Worm (Caenorhabditis elegans) whole organism, late embryonic: ENCODE measurements around the gene R13A5.10.

ENCODE experiments used
- C08G9.2 ChIP-seq: sonication (generic microtip); optimal IDR thresholded peaks from 2 replicates; lab custom pipeline; 2016; ENCODE audit warnings: mild to moderate bottlenecking, missing genetic modification characterization, moderate library complexity, missing compliant biosample characterization
- C38D4.7 ChIP-seq: fragments of 200-800 bp; sonication (Bioruptor generic); optimal IDR thresholded peaks from 2 replicates; lab custom pipeline; 2018; ENCODE audit warnings: mild to moderate bottlenecking, missing genetic modification characterization, moderate library complexity, missing compliant biosample characterization
- F13H6.1 ChIP-seq: sonication (generic microtip); optimal IDR thresholded peaks from 2 replicates; lab custom pipeline; 2016; ENCODE audit warnings: missing genetic modification characterization, missing compliant biosample characterization
- K02D7.2 ChIP-seq: sonication (generic microtip); optimal IDR thresholded peaks from 2 replicates; lab custom pipeline; 2017; ENCODE audit warnings: mild to moderate bottlenecking, missing genetic modification characterization, missing compliant biosample characterization
- ahr-1 ChIP-seq: sonication (generic microtip); optimal IDR thresholded peaks from 2 replicates; lab custom pipeline; 2016; ENCODE audit warnings: missing genetic modification characterization, missing compliant biosample characterization
- ceh-14 ChIP-seq: sonication (generic microtip); optimal IDR thresholded peaks from 2 replicates; lab custom pipeline; 2016; ENCODE audit warnings: missing genotype, missing genetic modification characterization, missing compliant biosample characterization
- ceh-18 ChIP-seq: sonication (generic microtip); optimal IDR thresholded peaks from 2 replicates; lab custom pipeline; 2016; ENCODE audit warnings: missing genetic modification characterization, missing compliant biosample characterization
- ceh-2 ChIP-seq: sonication (generic microtip); optimal IDR thresholded peaks from 2 replicates; lab custom pipeline; 2016; ENCODE audit warnings: missing genotype, missing genetic modification characterization, missing compliant biosample characterization
- ceh-30 ChIP-seq: fragments of 150-350 bp; optimal IDR thresholded peaks from 2 replicates; lab custom pipeline; 2014; ENCODE audit warnings: missing biosample characterization, missing genetic modification characterization
- ceh-31 ChIP-seq: sonication (generic microtip); optimal IDR thresholded peaks from 2 replicates; lab custom pipeline; 2016; ENCODE audit warnings: missing genetic modification characterization, missing compliant biosample characterization
- ceh-34 ChIP-seq: sonication (generic microtip); optimal IDR thresholded peaks from 2 replicates; lab custom pipeline; 2016; ENCODE audit warnings: mild to moderate bottlenecking, missing genetic modification characterization, missing compliant biosample characterization
- ceh-45 ChIP-seq: fragments of 200-800 bp; sonication (Bioruptor generic); IDR thresholded peaks from 2 replicates; pipeline ENCODE4 v1.3.6; 2022; ENCODE audit warnings: missing genetic modification reagents, missing genetic modification characterization, missing compliant biosample characterization
- ceh-6 ChIP-seq: fragments of 200-800 bp; sonication (Bioruptor generic); optimal IDR thresholded peaks from 2 replicates; lab custom pipeline; 2018; ENCODE audit warnings: mild to moderate bottlenecking, missing genetic modification characterization, missing compliant biosample characterization
- dve-1 ChIP-seq: sonication (generic microtip); optimal IDR thresholded peaks from 2 replicates; lab custom pipeline; 2017; ENCODE audit warnings: antibody characterized with exemption, mild to moderate bottlenecking, missing genetic modification characterization, missing compliant biosample characterization
- elt-2 ChIP-seq: sonication (generic microtip); optimal IDR thresholded peaks from 2 replicates; lab custom pipeline; 2016; ENCODE audit warnings: missing genetic modification reagents, missing genetic modification characterization, missing compliant biosample characterization
- elt-4 ChIP-seq: sonication (generic microtip); optimal IDR thresholded peaks from 2 replicates; lab custom pipeline; 2016; ENCODE audit warnings: missing genetic modification characterization, missing compliant biosample characterization
- ets-4 ChIP-seq: sonication (generic microtip); optimal IDR thresholded peaks from 2 replicates; lab custom pipeline; 2016; ENCODE audit warnings: missing genetic modification characterization, missing compliant biosample characterization
- gmeb-2 ChIP-seq: sonication (generic microtip); optimal IDR thresholded peaks from 2 replicates; lab custom pipeline; 2016; ENCODE audit warnings: missing genetic modification characterization, inconsistent platforms, missing compliant biosample characterization
- hlh-13 ChIP-seq: fragments of 200-800 bp; sonication (Bioruptor generic); optimal IDR thresholded peaks from 2 replicates; lab custom pipeline; 2018; ENCODE audit warnings: mild to moderate bottlenecking, missing genetic modification characterization, missing compliant biosample characterization
- hlh-6 ChIP-seq: sonication (generic microtip); optimal IDR thresholded peaks from 2 replicates; lab custom pipeline; 2016; ENCODE audit warnings: missing genotype, missing genetic modification characterization, missing compliant biosample characterization
- lim-6 ChIP-seq: sonication (generic microtip); optimal IDR thresholded peaks from 2 replicates; lab custom pipeline; 2016; ENCODE audit warnings: missing genetic modification characterization, missing compliant biosample characterization
- mec-3 ChIP-seq: sonication (generic microtip); optimal IDR thresholded peaks from 2 replicates; lab custom pipeline; 2016; ENCODE audit warnings: borderline replicate concordance, missing genetic modification characterization, missing compliant biosample characterization
- nfya-1 ChIP-seq: sonication (generic microtip); optimal IDR thresholded peaks from 2 replicates; lab custom pipeline; 2017; ENCODE audit warnings: missing genetic modification characterization, mild to moderate bottlenecking, missing compliant biosample characterization, antibody characterized with exemption, moderate library complexity
- nhr-11 ChIP-seq: fragments of 150-350 bp; optimal IDR thresholded peaks from 2 replicates; lab custom pipeline; 2014; ENCODE audit warnings: missing biosample characterization, missing genetic modification characterization
- nhr-232 ChIP-seq: sonication (generic microtip); optimal IDR thresholded peaks from 2 replicates; lab custom pipeline; 2016; ENCODE audit warnings: missing genetic modification characterization, missing compliant biosample characterization
- pag-3 ChIP-seq: sonication (generic microtip); optimal IDR thresholded peaks from 2 replicates; lab custom pipeline; 2016; ENCODE audit warnings: missing compliant biosample characterization, missing genetic modification characterization, borderline replicate concordance
- pat-9 ChIP-seq: fragments of 200-800 bp; sonication (Bioruptor generic); optimal IDR thresholded peaks from 2 replicates; lab custom pipeline; 2018; ENCODE audit warnings: mild to moderate bottlenecking, missing genetic modification characterization, moderate library complexity, missing compliant biosample characterization
- pqm-1 ChIP-seq: sonication (generic microtip); optimal IDR thresholded peaks from 2 replicates; lab custom pipeline; 2016; ENCODE audit warnings: missing genetic modification characterization, missing compliant biosample characterization
- ref-2 ChIP-seq: sonication (generic microtip); optimal IDR thresholded peaks from 2 replicates; lab custom pipeline; 2016; ENCODE audit warnings: missing genetic modification characterization, missing compliant biosample characterization
- rnt-1 ChIP-seq: sonication (generic microtip); optimal IDR thresholded peaks from 2 replicates; lab custom pipeline; 2016; ENCODE audit warnings: missing genetic modification characterization, missing compliant biosample characterization
- sox-4 ChIP-seq: sonication (generic microtip); optimal IDR thresholded peaks from 2 replicates; lab custom pipeline; 2017; ENCODE audit warnings: mild to moderate bottlenecking, missing genetic modification characterization, inconsistent platforms, missing compliant biosample characterization
- tbx-2 ChIP-seq: sonication (generic microtip); optimal IDR thresholded peaks from 2 replicates; lab custom pipeline; 2016; ENCODE audit warnings: missing genetic modification characterization, missing compliant biosample characterization
- unc-42 ChIP-seq: sonication (generic microtip); optimal IDR thresholded peaks from 2 replicates; lab custom pipeline; 2016; ENCODE audit warnings: missing genotype, missing genetic modification characterization, missing compliant biosample characterization
- unc-55 ChIP-seq: sonication (generic microtip); optimal IDR thresholded peaks from 2 replicates; lab custom pipeline; 2017; ENCODE audit warnings: missing biosample characterization, missing genetic modification reagents, missing genetic modification characterization

R13A5.10 gene

ce11 chrIII:7548963-7549362 is 33.8 kb downstream of the R13A5.10 start:
- peak; percentile 86 for TF ChIP-seq unc-55 (GFP tag; lab: Kevin White, UChicago)
- TF ChIP-seq hlh-6 (tag; lab: Kevin White, UChicago) = no peak
- no peak for TF ChIP-seq hlh-13

DNA sequence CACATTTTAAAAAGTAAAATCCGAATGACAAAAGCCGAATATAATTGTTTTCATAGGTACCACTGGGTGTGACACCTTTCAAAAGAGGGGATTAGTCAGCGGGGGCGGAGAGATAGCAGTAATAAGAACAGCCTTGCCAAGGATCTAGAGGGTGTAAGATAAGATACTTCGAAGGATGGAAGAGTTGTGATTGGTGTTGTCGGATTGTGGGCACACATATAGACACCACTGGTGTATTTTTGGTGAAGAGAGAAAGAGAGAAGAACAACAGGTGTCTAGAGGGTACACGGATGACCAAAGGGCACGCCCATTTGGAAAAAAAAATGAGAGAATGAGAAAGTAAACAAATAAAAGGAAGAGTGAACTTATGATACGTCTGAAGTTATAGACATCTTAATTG is 37.6 kb downstream of the R13A5.10 start:
- TF ChIP-seq C08G9.2 (no peak), ceh-6 (GFP tag; lab: Kevin White, UChicago) (no peak), nfya-1 (tag; lab: Kevin White, UChicago) (peak; percentile 18), rnt-1 (tag; lab: Kevin White, UChicago) (peak; percentile 20), C38D4.7 (GFP tag; lab: Kevin White, UChicago) (no peak), K02D7.2 (tag; lab: Kevin White, UChicago) (no peak), pqm-1 (no peak), dve-1 (tag; lab: Kevin White, UChicago) (no peak), unc-55 (GFP tag; lab: Kevin White, UChicago) (peak; percentile 33)

DNA sequence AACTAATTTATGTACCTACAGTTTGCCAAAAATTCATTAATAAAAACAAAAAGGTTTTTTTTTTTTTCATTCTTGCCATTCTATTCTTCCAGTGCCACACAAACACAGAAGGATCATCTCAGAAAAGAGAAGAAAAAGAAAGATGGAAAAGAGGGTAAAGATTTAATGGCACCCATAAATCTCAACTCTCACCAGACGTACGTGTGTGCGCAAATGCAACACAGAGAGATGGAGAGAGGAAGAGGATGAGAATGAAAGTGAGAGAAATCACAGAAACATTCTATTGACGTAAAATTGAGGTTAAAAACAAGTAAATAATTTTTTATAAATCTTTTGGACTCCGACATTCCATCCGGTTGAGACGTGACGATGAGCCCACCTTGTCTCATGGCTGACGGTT is 38.6 kb downstream of the R13A5.10 start:
- no peak for TF ChIP-seq tbx-2
- TF ChIP-seq pag-3 (tag; lab: Kevin White, UChicago) = no peak
- no peak for TF ChIP-seq ceh-34 (tag; lab: Kevin White, UChicago)
- peak; percentile 80 for TF ChIP-seq unc-55 (GFP tag; lab: Kevin White, UChicago)
- peak; percentile 6 for TF ChIP-seq ceh-18 (tag; lab: Kevin White, UChicago)
- TF ChIP-seq, all 69 proteins: peak for 2

- TF ChIP-seq lim-6 (tag; lab: Kevin White, UChicago) (no peak), ceh-45 (no peak), ceh-2 (tag; lab: Kevin White, UChicago) (no peak), elt-2 (tag; lab: Kevin White, UChicago) (peak; percentile 94), sox-4 (tag; lab: Kevin White, UChicago) (no peak), gmeb-2 (no peak)
These were observed 40.7 kb downstream of the R13A5.10 start for ce11 chrIII:7542037-7542436.

DNA sequence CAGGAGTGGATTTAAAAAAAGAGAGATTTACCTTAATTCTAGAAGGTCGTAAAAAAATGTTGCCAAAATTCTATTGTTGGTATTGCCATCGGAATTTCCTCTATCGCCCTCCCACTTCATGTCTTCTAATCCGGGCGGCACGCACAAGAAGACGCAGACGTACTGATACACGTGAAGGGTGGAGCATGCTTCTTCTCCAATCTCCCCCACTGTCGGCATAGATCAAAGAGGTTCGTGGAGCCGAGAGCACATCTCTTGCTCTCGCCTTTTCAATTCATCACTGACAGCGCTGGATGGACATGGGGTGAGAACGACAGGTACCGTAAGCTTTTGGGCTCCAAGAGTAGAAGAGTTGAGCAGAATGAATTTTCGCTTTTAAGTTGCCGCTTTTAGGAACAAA is 46.2 kb downstream of the R13A5.10 start, which contains the start of gene lin-39:
Gene lin-39 (minus strand): TSS at position 74 of the 400 bp plus-strand sequence.
- no peak for TF ChIP-seq nhr-11 (tag; lab: Kevin White, UChicago)
- no peak for TF ChIP-seq unc-42 (tag; lab: Kevin White, UChicago)
- TF ChIP-seq sox-4 (tag; lab: Kevin White, UChicago) = no peak
- no peak for TF ChIP-seq ceh-14 (tag; lab: Kevin White, UChicago)
- no peak for TF ChIP-seq ahr-1 (tag; lab: Kevin White, UChicago)

DNA sequence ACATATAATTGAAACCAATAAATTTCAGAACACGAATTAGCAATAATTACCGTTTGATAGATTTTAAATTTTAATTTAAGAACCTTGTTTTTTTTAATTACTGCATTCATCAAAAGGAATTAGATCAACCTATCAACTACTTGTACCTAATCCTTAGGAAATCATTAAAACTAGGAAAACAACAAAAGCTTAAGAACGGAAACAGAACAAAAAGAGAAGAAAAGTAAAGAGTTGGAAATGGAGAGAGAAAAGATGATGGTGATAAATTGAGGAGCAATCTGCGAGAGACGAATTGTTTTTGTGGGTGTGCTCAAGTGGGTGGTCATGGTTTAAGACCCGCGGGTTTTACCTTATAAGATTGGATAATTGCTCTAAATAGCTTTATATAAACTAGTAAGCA is 47.4 kb downstream of the R13A5.10 start:
- TF ChIP-seq ceh-30 (tag; lab: Kevin White, UChicago) (no peak), pat-9 (no peak), elt-4 (tag; lab: Kevin White, UChicago) (no peak), K02D7.2 (tag; lab: Kevin White, UChicago) (no peak), unc-55 (GFP tag; lab: Kevin White, UChicago) (no peak), unc-42 (tag; lab: Kevin White, UChicago) (no peak), ceh-18 (tag; lab: Kevin White, UChicago) (no peak), nhr-232 (tag; lab: Kevin White, UChicago) (no peak)

- no peak for TF ChIP-seq ceh-45
- TF ChIP-seq rnt-1 (tag; lab: Kevin White, UChicago) = peak; percentile 12
- no peak for TF ChIP-seq nhr-11 (tag; lab: Kevin White, UChicago)
- no peak for TF ChIP-seq lim-6 (tag; lab: Kevin White, UChicago)
- TF ChIP-seq mec-3 (tag; lab: Kevin White, UChicago) = no peak
- peak; percentile 94 for TF ChIP-seq unc-55 (GFP tag; lab: Kevin White, UChicago)
- TF ChIP-seq ceh-31 = no peak
- TF ChIP-seq C38D4.7 (GFP tag; lab: Kevin White, UChicago) = no peak
- no peak for TF ChIP-seq ceh-18 (tag; lab: Kevin White, UChicago)
- TF ChIP-seq nfya-1 (tag; lab: Kevin White, UChicago) = peak; percentile 95
- no peak for TF ChIP-seq ets-4 (tag; lab: Kevin White, UChicago)
- TF ChIP-seq pqm-1 = no peak
- peak; percentile 44 for TF ChIP-seq ref-2 (tag; lab: Kevin White, UChicago)
- TF ChIP-seq F13H6.1 (tag; lab: Kevin White, UChicago) = no peak
- TF ChIP-seq, all 69 proteins: peak for 4
These were observed 48.1 kb downstream of the R13A5.10 start for ce11 chrIII:7534648-7535047.
